Worm (Caenorhabditis elegans) whole organism, L1 larva: ENCODE data around the gene K03A11.1.

Experiments used
- ama-1 ChIP-seq: fragments of 150-350 bp; optimal IDR thresholded peaks from 2 replicates; lab custom pipeline; 2014
- pqm-1 ChIP-seq: sonication (generic microtip); optimal IDR thresholded peaks from 3 replicates; lab custom pipeline; 2017; ENCODE audit warnings: missing biosample characterization, missing genetic modification characterization
- snpc-4 ChIP-seq: fragments of 150-350 bp; optimal IDR thresholded peaks from 2 replicates; lab custom pipeline; 2014; ENCODE audit warnings: missing biosample characterization, missing genetic modification characterization

DNA sequence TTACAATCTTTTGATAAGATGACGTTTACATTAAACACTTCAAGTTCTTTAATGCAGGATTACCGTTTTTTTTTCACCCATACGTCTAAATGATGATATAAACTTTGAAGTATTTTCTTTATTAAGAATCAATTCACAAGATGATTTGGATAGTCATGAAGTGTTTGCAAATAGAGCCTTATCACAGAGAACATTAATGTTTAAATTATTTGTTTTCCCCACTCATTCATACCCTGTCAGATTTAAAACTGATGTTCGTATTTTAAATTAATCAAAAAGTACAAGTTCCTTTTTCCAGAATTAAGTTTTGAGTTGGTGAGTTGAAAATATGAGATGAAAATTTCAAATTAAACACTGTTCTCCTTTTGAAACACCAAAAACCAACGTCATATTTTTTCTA is 39.2 kb downstream of the K03A11.1 start, which contains the start of gene R03G8.3:
- TF ChIP-seq snpc-4 (tag; lab: Kevin White, UChicago) (no peak), pqm-1 (tag; lab: Kevin White, UChicago) (no peak), ama-1 (lab: Kevin White, UChicago) (no peak)
